Worm (Caenorhabditis elegans) whole organism, midembryonic: ENCODE data around the gene ZK1098.6.

Source experiments
- T22C8.4 ChIP-seq: fragments of 200-800 bp; sonication (Bioruptor generic); IDR thresholded peaks from 2 replicates; pipeline ENCODE4 v1.3.6; 2022; ENCODE audit warnings: missing genetic modification characterization, missing compliant biosample characterization
- cog-1 ChIP-seq: sonication (generic microtip); optimal IDR thresholded peaks from 2 replicates; lab custom pipeline; 2016; ENCODE audit warnings: missing genetic modification characterization, missing compliant biosample characterization
- klf-2 ChIP-seq: fragments of 200-800 bp; sonication (Bioruptor generic); conservative IDR thresholded peaks from 2 replicates; pipeline ENCODE4 v1.3.6; 2022; ENCODE audit warnings: missing genetic modification reagents, missing genetic modification characterization, missing compliant biosample characterization
- ref-1 ChIP-seq: fragments of 200-800 bp; sonication (Bioruptor generic); conservative IDR thresholded peaks from 2 replicates; pipeline ENCODE4 v1.3.6; 2022; ENCODE audit warnings: missing genetic modification reagents, missing genetic modification characterization, missing compliant biosample characterization

ce11 chrIII:9500267-9500666, 26.7 kb upstream of the ZK1098.6 start, which contains the start of gene sod-4:
- TF ChIP-seq klf-2 (GFP tag; lab: Robert Waterston, UW) (no peak), cog-1 (tag; lab: Kevin White, UChicago) (no peak), ref-1 (no peak), T22C8.4 (GFP tag; lab: Robert Waterston, UW) (no peak)
